Worm (Caenorhabditis elegans) whole organism, L1 larva: ENCODE data around the gene ccdc-47.

ENCODE experiments used
- C34B4.2 ChIP-seq: sonication (generic microtip); optimal IDR thresholded peaks from 2 replicates; lab custom pipeline; 2017; ENCODE audit warnings: mild to moderate bottlenecking, missing genetic modification characterization, missing compliant biosample characterization
- lin-15B ChIP-seq: fragments of 150-350 bp; sonication (generic microtip); optimal IDR thresholded peaks from 3 replicates; lab custom pipeline; 2014; ENCODE audit warnings: missing biosample characterization, missing genetic modification characterization
- nhr-11 ChIP-seq: fragments of 150-350 bp; optimal IDR thresholded peaks from 2 replicates; lab custom pipeline; 2014; ENCODE audit warnings: missing biosample characterization, missing genetic modification characterization
- snpc-4 ChIP-seq: fragments of 150-350 bp; optimal IDR thresholded peaks from 2 replicates; lab custom pipeline; 2014; ENCODE audit warnings: missing biosample characterization, missing genetic modification characterization
- unc-62 ChIP-seq: fragments of 150-350 bp; optimal IDR thresholded peaks from 2 replicates; lab custom pipeline; 2014; ENCODE audit warnings: missing biosample characterization, missing genetic modification reagents, missing genetic modification characterization
- ztf-11 ChIP-seq, 2 experiments: sonication (generic microtip); optimal IDR thresholded peaks; 2 replicates each; lab custom pipeline; 2016 to 2017; ENCODE audit warnings: missing genetic modification characterization in 2 of 2, missing biosample characterization in 1 of 2, missing compliant biosample characterization in 1 of 2
- ztf-4 ChIP-seq: fragments of 150-350 bp; optimal IDR thresholded peaks from 2 replicates; lab custom pipeline; 2014; ENCODE audit warnings: missing biosample characterization, missing genetic modification characterization

DNA sequence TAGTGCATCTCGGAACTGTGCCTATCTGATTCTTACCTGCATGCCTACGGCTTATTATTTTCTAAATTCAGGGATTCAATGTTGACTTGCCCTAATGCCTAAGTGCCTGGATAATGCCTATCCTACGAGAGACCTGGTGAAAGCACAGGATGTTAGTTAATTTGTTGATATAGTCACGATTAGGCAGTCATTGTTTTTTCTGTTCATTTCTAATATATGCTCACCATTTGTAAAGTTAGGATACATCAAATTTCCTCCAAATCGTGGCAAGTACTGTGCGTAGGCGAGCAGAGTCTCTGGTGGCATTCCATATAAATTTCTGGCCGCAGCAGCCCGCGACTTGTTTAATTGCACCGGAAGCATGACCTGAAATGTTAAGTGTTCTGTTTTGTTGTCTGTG is 49.4 kb downstream of the ccdc-47 start:
- no peak for TF ChIP-seq nhr-11 (tag; lab: Kevin White, UChicago)
- TF ChIP-seq ztf-4 (tag; lab: Kevin White, UChicago), result no peak
- TF ChIP-seq snpc-4 (tag; lab: Kevin White, UChicago), result no peak
- no peak for TF ChIP-seq ztf-11 (tag; optimal IDR thresholded peaks at IDR 0.05; lab: Kevin White, UChicago)
- no peak for TF ChIP-seq unc-62 (GFP tag; lab: Kevin White, UChicago)
- TF ChIP-seq C34B4.2 (tag; lab: Kevin White, UChicago), result no peak
- TF ChIP-seq lin-15B (tag; lab: Kevin White, UChicago), result no peak
